Fruit fly (Drosophila melanogaster) whole organism, wandering third instar larva: ENCODE data around the gene CG42637.
A peak's percentile ranks its signal among the peaks of the same experiment; 100 is the strongest.

Experiments used
- Abd-B ChIP-seq: fragments of >200 bp; optimal IDR thresholded peaks from 2 replicates; lab custom pipeline; 2017; ENCODE audit warnings: missing biosample characterization, missing genetic modification characterization
- CG9705 ChIP-seq: fragments of 200-800 bp; sonication (Bioruptor generic); optimal IDR thresholded peaks from 2 replicates; lab custom pipeline; 2018; ENCODE audit warnings: missing biosample characterization, mild to moderate bottlenecking, missing genetic modification characterization
- Dfd ChIP-seq: fragments of >200 bp; optimal IDR thresholded peaks from 2 replicates; lab custom pipeline; 2017; ENCODE audit warnings: missing biosample characterization, missing genetic modification characterization
- Dif ChIP-seq: fragments of 200-275, 200-300 bp; sonication (Bioruptor generic); optimal IDR thresholded peaks from 2 replicates; lab custom pipeline; 2018; ENCODE audit warnings: missing biosample characterization, missing genetic modification characterization; ENCODE audit not compliant: partially characterized antibody
- GATAd ChIP-seq: sonication (Bioruptor generic); optimal IDR thresholded peaks from 2 replicates; lab custom pipeline; 2016; ENCODE audit warnings: missing biosample characterization, missing genetic modification characterization
- HLH106 ChIP-seq: fragments of 200-800 bp; optimal IDR thresholded peaks from 3 replicates; lab custom pipeline; 2019; ENCODE audit warnings: missing biosample characterization, mild to moderate bottlenecking, missing genetic modification characterization, moderate library complexity
- Hnf4 ChIP-seq: fragments of 200-800 bp; sonication (Bioruptor generic); optimal IDR thresholded peaks from 2 replicates; lab custom pipeline; 2016; ENCODE audit warnings: missing biosample characterization, mild to moderate bottlenecking, missing genetic modification characterization
- Hr78 ChIP-seq: fragments of >200 bp; optimal IDR thresholded peaks from 2 replicates; lab custom pipeline; 2017; ENCODE audit warnings: missing biosample characterization, missing genetic modification characterization
- Hr83 ChIP-seq: fragments of 200-300 bp; sonication (Bioruptor generic); optimal IDR thresholded peaks from 2 replicates; lab custom pipeline; 2016; ENCODE audit warnings: missing biosample characterization, mild to moderate bottlenecking, missing genetic modification characterization, moderate library complexity; ENCODE audit not compliant: poor library complexity, severe bottlenecking
- Jra ChIP-seq: sonication (Bioruptor generic); optimal IDR thresholded peaks from 2 replicates; lab custom pipeline; 2016; ENCODE audit warnings: missing biosample characterization, missing genetic modification characterization
- Mio ChIP-seq: sonication (Bioruptor generic); optimal IDR thresholded peaks from 2 replicates; lab custom pipeline; 2016; ENCODE audit warnings: missing biosample characterization, missing genetic modification characterization
- Myc ChIP-seq: fragments of >200 bp; optimal IDR thresholded peaks from 2 replicates; lab custom pipeline; 2017
- N ChIP-seq: fragments of >200 bp; optimal IDR thresholded peaks from 2 replicates; lab custom pipeline; 2018; ENCODE audit warnings: missing biosample characterization, missing external identifiers, missing genetic modification characterization
- OdsH ChIP-seq: fragments of 200-800 bp; sonication (Bioruptor generic); optimal IDR thresholded peaks from 2 replicates; lab custom pipeline; 2016; ENCODE audit warnings: missing biosample characterization, mild to moderate bottlenecking, missing genetic modification characterization
- Rel ChIP-seq, 2 experiments: fragments of 200-800 bp; sonication (Bioruptor generic) in 1 of 2; optimal IDR thresholded peaks; 2 replicates in 1 of 2; 3 replicates in 1 of 2; lab custom pipeline; 2016 to 2019; ENCODE audit warnings: mild to moderate bottlenecking in 2 of 2, missing biosample characterization in 2 of 2, missing genetic modification characterization in 2 of 2, moderate library complexity in 1 of 2
- Sp1 ChIP-seq: fragments of 200-800 bp; sonication (Bioruptor generic); optimal IDR thresholded peaks from 3 replicates; lab custom pipeline; 2019; ENCODE audit warnings: missing biosample characterization, mild to moderate bottlenecking, missing genetic modification characterization, moderate library complexity
- Vsx2 ChIP-seq: fragments of 200-300, 225-300 bp; sonication (Bioruptor generic); optimal IDR thresholded peaks from 2 replicates; lab custom pipeline; 2018; ENCODE audit warnings: missing biosample characterization, missing genetic modification characterization; ENCODE audit not compliant: partially characterized antibody
- br ChIP-seq: fragments of 200-800 bp; sonication (Bioruptor generic); optimal IDR thresholded peaks from 2 replicates; lab custom pipeline; 2016; ENCODE audit warnings: missing biosample characterization, missing genetic modification characterization
- brk ChIP-seq: fragments of 200-800 bp; sonication (Bioruptor generic); optimal IDR thresholded peaks from 2 replicates; lab custom pipeline; 2016; ENCODE audit warnings: missing biosample characterization, mild to moderate bottlenecking, missing genetic modification characterization
- dl ChIP-seq, 2 experiments: fragments of 175-275, 200-275 bp in 1 of 2; fragments of 200-275 bp in 1 of 2; sonication (Bioruptor generic); optimal IDR thresholded peaks; lab custom pipeline; 2018; ENCODE audit warnings: mild to moderate bottlenecking in 2 of 2, missing biosample characterization in 2 of 2, missing genetic modification characterization in 2 of 2, moderate library complexity in 2 of 2; ENCODE audit not compliant: partially characterized antibody in 2 of 2, insufficient read depth in 1 of 2
- dmrt93B ChIP-seq: fragments of 200-800 bp; sonication (Bioruptor generic); optimal IDR thresholded peaks from 2 replicates; lab custom pipeline; 2018; ENCODE audit warnings: missing biosample characterization, mild to moderate bottlenecking, missing genetic modification characterization
- ey ChIP-seq: fragments of 200-800 bp; sonication (Bioruptor generic); optimal IDR thresholded peaks from 2 replicates; lab custom pipeline; 2016; ENCODE audit warnings: missing biosample characterization, missing genetic modification characterization
- foxo ChIP-seq, 2 experiments: fragments of 200-800 bp; sonication (Bioruptor generic); optimal IDR thresholded peaks; 2 replicates in 1 of 2; 3 replicates in 1 of 2; lab custom pipeline; 2016 to 2017; ENCODE audit warnings: missing biosample characterization in 2 of 2, missing genetic modification characterization in 2 of 2
- fru ChIP-seq: fragments of 200-800 bp; sonication (Bioruptor generic); optimal IDR thresholded peaks from 3 replicates; lab custom pipeline; 2016; ENCODE audit warnings: missing biosample characterization, mild to moderate bottlenecking, missing genetic modification characterization
- h ChIP-seq: fragments of 200-800 bp; sonication (Bioruptor generic); optimal IDR thresholded peaks from 3 replicates; lab custom pipeline; 2016; ENCODE audit warnings: missing biosample characterization, mild to moderate bottlenecking, missing genetic modification characterization
- lola ChIP-seq: fragments of >200 bp; optimal IDR thresholded peaks from 2 replicates; lab custom pipeline; 2017; ENCODE audit warnings: missing biosample characterization, missing genetic modification characterization
- pan ChIP-seq: fragments of >200 bp; optimal IDR thresholded peaks from 2 replicates; lab custom pipeline; 2017
- psq ChIP-seq: fragments of 200-800 bp; sonication (Bioruptor generic); optimal IDR thresholded peaks from 3 replicates; lab custom pipeline; 2017; ENCODE audit warnings: missing biosample characterization, mild to moderate bottlenecking, missing genetic modification characterization, moderate library complexity
- rgr ChIP-seq: fragments of 200-800 bp; sonication (Bioruptor generic); optimal IDR thresholded peaks from 3 replicates; lab custom pipeline; 2016; ENCODE audit warnings: missing biosample characterization, mild to moderate bottlenecking, missing genetic modification characterization
- sage ChIP-seq: fragments of 200-800 bp; sonication (Bioruptor generic); optimal IDR thresholded peaks from 2 replicates; lab custom pipeline; 2016; ENCODE audit warnings: missing biosample characterization, mild to moderate bottlenecking, missing genetic modification characterization
- sv ChIP-seq: fragments of 200-800 bp; sonication (Bioruptor generic); optimal IDR thresholded peaks from 3 replicates; lab custom pipeline; 2016; ENCODE audit warnings: missing biosample characterization, missing genetic modification characterization
- usp ChIP-seq: fragments of >200 bp; optimal IDR thresholded peaks from 2 replicates; lab custom pipeline; 2017; ENCODE audit warnings: missing biosample characterization, missing genetic modification characterization
- woc ChIP-seq: sonication (Bioruptor generic); optimal IDR thresholded peaks from 2 replicates; lab custom pipeline; 2016; ENCODE audit warnings: missing biosample characterization, mild to moderate bottlenecking, missing genetic modification characterization

The CG42637 gene

DNA sequence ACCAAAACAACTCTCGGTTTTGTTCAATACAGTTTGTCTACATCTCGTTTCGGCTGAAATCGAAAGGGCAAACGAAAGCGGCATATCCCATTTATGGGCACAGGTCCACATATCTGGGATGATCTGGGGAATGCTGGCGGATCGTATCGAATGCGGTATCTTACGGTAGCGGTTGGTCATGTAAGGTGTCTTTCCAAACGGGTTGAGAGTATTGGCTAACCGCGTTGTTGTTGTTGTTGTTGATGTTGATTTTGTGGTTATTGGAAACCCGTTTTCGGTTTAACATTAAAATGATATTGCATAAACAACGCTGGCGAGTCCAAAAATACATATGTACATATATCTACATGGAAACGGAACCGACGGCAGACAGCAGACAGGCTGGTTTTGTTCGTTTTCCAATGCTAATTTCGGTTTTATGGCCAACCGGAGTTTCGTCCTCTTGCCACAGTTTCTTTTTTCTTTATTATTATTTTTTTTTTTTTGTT lies 99.2 kb downstream of the CG42637 start:
- TF ChIP-seq dmrt93B: no peak
- TF ChIP-seq foxo (GFP tag; optimal IDR thresholded peaks at IDR 0.05; lab: Kevin White, UChicago): no peak
- TF ChIP-seq Vsx2 (GFP tag; lab: Kevin White, UChicago): peak; percentile 34
- peak; percentile 51 for TF ChIP-seq Rel (GFP tag; optimal IDR thresholded peaks at IDR 0.05; lab: Kevin White, UChicago)
- no peak for TF ChIP-seq Rel (tag; optimal IDR thresholded peaks at IDR 0.05; lab: Kevin White, UChicago)
- TF ChIP-seq, all 38 proteins: peak for 2

DNA sequence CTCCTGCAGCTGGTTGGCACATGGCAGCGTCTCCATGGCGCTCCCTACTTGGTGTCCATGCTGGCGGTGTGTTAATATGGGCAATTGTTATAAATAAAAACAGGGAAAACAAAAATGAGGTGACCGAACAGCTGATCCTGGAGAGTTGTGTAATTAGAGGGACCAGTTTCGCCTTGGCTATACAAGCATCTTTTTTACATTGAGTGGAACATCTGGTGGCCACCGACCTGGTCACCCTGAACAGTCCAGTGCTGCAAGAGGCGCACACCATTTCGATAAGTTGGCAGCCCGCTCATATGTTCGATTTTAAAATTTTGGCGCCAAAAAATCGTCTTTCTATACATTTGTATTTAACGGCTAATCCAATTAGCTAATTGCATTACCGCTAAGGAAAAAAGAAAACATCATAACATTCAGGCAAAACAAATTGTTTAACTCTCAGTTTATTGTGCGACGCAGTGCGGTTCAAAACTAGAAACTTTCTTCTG lies 106.1 kb downstream of the CG42637 start, which contains the start of the genes CG8765 and Gbeta76C:
Gene CG8765 (minus strand): TSS at position 154 of the 488 bp plus-strand sequence.
Gene Gbeta76C (plus strand): TSS at position 438 of the 488 bp plus-strand sequence.
- TF ChIP-seq fru (GFP tag; lab: Kevin White, UChicago) (no peak), brk (GFP tag; lab: Kevin White, UChicago) (no peak), Myc (lab: Kevin White, UChicago) (no peak), Dfd (GFP tag; lab: Kevin White, UChicago) (no peak), Hr78 (GFP tag; lab: Kevin White, UChicago) (no peak), dmrt93B (no peak), psq (GFP tag; lab: Kevin White, UChicago) (no peak), dl (GFP tag; optimal IDR thresholded peaks at IDR 0.05; lab: Kevin White, UChicago; ENCODE audit: insufficient read depth in 1 of 2, partially characterized antibody in 2 of 2) (no peak), N (no peak), Abd-B (GFP tag; lab: Kevin White, UChicago) (no peak), GATAd (GFP tag; lab: Kevin White, UChicago) (no peak), Rel (GFP tag; optimal IDR thresholded peaks at IDR 0.05; lab: Kevin White, UChicago) (no peak), Rel (tag; optimal IDR thresholded peaks at IDR 0.05; lab: Kevin White, UChicago) (peak; percentile 40), ey (peak; percentile 7), lola (GFP tag; lab: Kevin White, UChicago) (no peak), pan (lab: Kevin White, UChicago) (no peak), rgr (peak; percentile 32), sv (GFP tag; lab: Kevin White, UChicago) (peak; percentile 10), br (GFP tag; lab: Kevin White, UChicago) (no peak), foxo (GFP tag; optimal IDR thresholded peaks at IDR 0.05; lab: Kevin White, UChicago) (peak in 1 of 2 experiments; percentile 56), Jra (GFP tag; lab: Kevin White, UChicago) (no peak), Hr83 (GFP tag; lab: Kevin White, UChicago) (peak; percentile 16), Sp1 (no peak), HLH106 (tag; lab: Kevin White, UChicago) (peak; percentile 60), usp (GFP tag; lab: Kevin White, UChicago) (no peak), OdsH (no peak), sage (GFP tag; lab: Kevin White, UChicago) (no peak), Mio (GFP tag; lab: Kevin White, UChicago) (no peak)

dm6 chr3L:19683520-19683919 lies 109.8 kb downstream of the CG42637 start:
- no peak for TF ChIP-seq br (GFP tag; lab: Kevin White, UChicago)
- no peak for TF ChIP-seq Rel (GFP tag; optimal IDR thresholded peaks at IDR 0.05; lab: Kevin White, UChicago)
- no peak for TF ChIP-seq Rel (tag; optimal IDR thresholded peaks at IDR 0.05; lab: Kevin White, UChicago)

- TF ChIP-seq Rel (GFP tag; optimal IDR thresholded peaks at IDR 0.05; lab: Kevin White, UChicago) (no peak), Rel (tag; optimal IDR thresholded peaks at IDR 0.05; lab: Kevin White, UChicago) (no peak), Vsx2 (GFP tag; lab: Kevin White, UChicago) (peak; percentile 64), GATAd (GFP tag; lab: Kevin White, UChicago) (no peak), Dif (peak; percentile 84), fru (GFP tag; lab: Kevin White, UChicago) (no peak), HLH106 (tag; lab: Kevin White, UChicago) (no peak), Hr78 (GFP tag; lab: Kevin White, UChicago) (no peak)
- TF ChIP-seq, all 38 proteins: peak for 2
These were observed 110.5 kb downstream of the CG42637 start for dm6 chr3L:19682902-19683301.

dm6 chr3L:19676050-19676449 lies 117.3 kb downstream of the CG42637 start:
- TF ChIP-seq woc: peak; percentile 48
- peak; percentile 61 for TF ChIP-seq Dfd (GFP tag; lab: Kevin White, UChicago)
- peak; percentile 48 for TF ChIP-seq HLH106 (tag; lab: Kevin White, UChicago)
- peak; percentile 12 for TF ChIP-seq psq (GFP tag; lab: Kevin White, UChicago)
- no peak for TF ChIP-seq br (GFP tag; lab: Kevin White, UChicago)
- peak; percentile 48 for TF ChIP-seq Sp1
- peak; percentile 8 for TF ChIP-seq rgr
- no peak for TF ChIP-seq Hnf4 (GFP tag; lab: Kevin White, UChicago)
- peak; percentile 68 for TF ChIP-seq fru (GFP tag; lab: Kevin White, UChicago)
- peak in 1 of 2 experiments; percentile 65 for TF ChIP-seq foxo (GFP tag; optimal IDR thresholded peaks at IDR 0.05; lab: Kevin White, UChicago)
- no peak for TF ChIP-seq Jra (GFP tag; lab: Kevin White, UChicago)
- TF ChIP-seq CG9705 (GFP tag; lab: Kevin White, UChicago): peak; percentile 4
- peak; percentile 56 for TF ChIP-seq h (GFP tag; lab: Kevin White, UChicago)
